Worm (Caenorhabditis elegans): ENCODE data around the gene clk-1.

Gene clk-1

DNA sequence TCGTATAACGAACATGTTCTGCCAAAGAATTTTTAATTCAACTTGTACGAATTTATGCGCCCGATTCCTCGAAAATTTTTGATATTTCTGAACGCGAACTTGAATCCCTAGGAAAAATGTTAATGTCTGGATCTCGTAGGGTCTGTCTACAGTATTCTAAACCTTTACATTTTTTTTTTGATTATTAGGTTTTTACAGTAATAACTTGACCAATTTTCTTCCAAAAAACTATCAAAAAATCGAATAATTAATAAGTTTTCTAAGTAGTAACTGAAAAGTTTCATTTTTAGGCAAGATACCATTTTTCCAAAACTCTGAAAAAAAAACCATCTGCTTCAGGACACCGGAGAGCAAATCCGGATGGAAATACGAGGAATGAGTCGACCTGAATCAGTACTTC, 16.6 kb downstream of the clk-1 start:
- TF ChIP-seq W03F9.2 (tag; optimal IDR thresholded peaks at IDR 0.05) (no peak), him-1 (tag; optimal IDR thresholded peaks at IDR 0.05) (no peak), dao-5 (tag; optimal IDR thresholded peaks at IDR 0.05) (no peak)

DNA sequence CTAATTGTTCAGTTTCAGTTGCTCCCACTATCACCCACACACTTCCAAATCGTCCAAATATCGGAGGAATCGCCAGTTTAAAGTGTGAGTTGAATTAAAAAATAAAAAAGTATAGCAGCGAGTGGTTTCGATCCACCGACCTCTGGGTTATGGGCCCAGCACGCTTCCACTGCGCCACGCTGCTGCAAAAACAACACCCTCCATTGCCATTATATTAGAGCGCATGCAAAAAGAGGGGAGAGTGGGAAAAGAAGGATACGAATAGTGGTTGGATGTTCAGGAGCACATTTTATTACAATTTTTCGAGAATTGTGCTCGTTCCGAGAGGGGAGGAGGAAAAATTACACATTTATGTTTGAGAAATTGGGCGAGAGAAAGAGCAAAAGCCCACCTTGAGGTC, 17.2 kb downstream of the clk-1 start:
- TF ChIP-seq W03F9.2 (tag; optimal IDR thresholded peaks at IDR 0.05) (no peak), dao-5 (tag; optimal IDR thresholded peaks at IDR 0.05) (peak; percentile 73), him-1 (tag; optimal IDR thresholded peaks at IDR 0.05) (peak; percentile 67)

DNA sequence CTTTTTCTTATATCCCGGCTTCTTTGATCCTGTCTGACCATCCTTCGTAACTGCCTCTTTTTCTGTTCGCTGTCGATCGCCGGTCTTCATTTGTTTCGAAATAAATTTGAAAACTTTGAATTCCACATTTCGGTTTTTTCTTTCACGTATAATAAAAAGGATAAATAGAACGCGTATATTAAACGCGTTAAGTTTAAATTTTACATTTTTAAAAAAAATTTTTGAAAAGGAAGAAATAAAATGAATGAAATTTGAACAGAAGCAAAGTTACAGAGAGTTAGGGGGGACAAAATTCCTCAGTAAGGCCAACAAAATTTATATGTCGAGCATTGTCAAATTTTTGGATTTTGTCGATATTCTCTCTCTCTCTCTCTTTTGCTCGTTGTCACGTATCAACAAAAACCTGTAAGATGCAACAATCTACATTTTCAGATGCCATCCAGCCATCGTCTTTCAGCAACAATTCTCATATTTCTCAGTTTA, 24.1 kb downstream of the clk-1 start, which contains the start of the genes T15B12.2 and F52C9.5:
Gene T15B12.2, minus strand, starts transcription at position 101 of the 483 bp plus-strand sequence.
Gene F52C9.5, plus strand, starts transcription at position 433 of the 483 bp plus-strand sequence.
- TF ChIP-seq W03F9.2 (tag; optimal IDR thresholded peaks at IDR 0.05) = no peak
- TF ChIP-seq dao-5 (tag; optimal IDR thresholded peaks at IDR 0.05) = no peak
- TF ChIP-seq him-1 (tag; optimal IDR thresholded peaks at IDR 0.05) = no peak

ce11 chrIII:5304044-5304443, 26.4 kb downstream of the clk-1 start:
- TF ChIP-seq him-1 (tag; optimal IDR thresholded peaks at IDR 0.05) (no peak), dao-5 (tag; optimal IDR thresholded peaks at IDR 0.05) (no peak), W03F9.2 (tag; optimal IDR thresholded peaks at IDR 0.05) (no peak)

- TF ChIP-seq W03F9.2 (tag; optimal IDR thresholded peaks at IDR 0.05) = peak; percentile 23
- peak; percentile 53 for TF ChIP-seq him-1 (tag; optimal IDR thresholded peaks at IDR 0.05)
- TF ChIP-seq dao-5 (tag; optimal IDR thresholded peaks at IDR 0.05) = peak; percentile 66
These were observed 28.0 kb downstream of the clk-1 start for ce11 chrIII:5305725-5306124.

ce11 chrIII:5308278-5308677, 30.6 kb downstream of the clk-1 start, which contains the start of gene mog-3:
Gene mog-3, plus strand, starts transcription at chrIII:5308596.
- TF ChIP-seq W03F9.2 (tag; optimal IDR thresholded peaks at IDR 0.05) (no peak), dao-5 (tag; optimal IDR thresholded peaks at IDR 0.05) (no peak), him-1 (tag; optimal IDR thresholded peaks at IDR 0.05) (no peak)

ce11 chrIII:5310403-5310802, 32.7 kb downstream of the clk-1 start:
- no peak for TF ChIP-seq W03F9.2 (tag; optimal IDR thresholded peaks at IDR 0.05)
- TF ChIP-seq him-1 (tag; optimal IDR thresholded peaks at IDR 0.05) = no peak
- TF ChIP-seq dao-5 (tag; optimal IDR thresholded peaks at IDR 0.05) = no peak

DNA sequence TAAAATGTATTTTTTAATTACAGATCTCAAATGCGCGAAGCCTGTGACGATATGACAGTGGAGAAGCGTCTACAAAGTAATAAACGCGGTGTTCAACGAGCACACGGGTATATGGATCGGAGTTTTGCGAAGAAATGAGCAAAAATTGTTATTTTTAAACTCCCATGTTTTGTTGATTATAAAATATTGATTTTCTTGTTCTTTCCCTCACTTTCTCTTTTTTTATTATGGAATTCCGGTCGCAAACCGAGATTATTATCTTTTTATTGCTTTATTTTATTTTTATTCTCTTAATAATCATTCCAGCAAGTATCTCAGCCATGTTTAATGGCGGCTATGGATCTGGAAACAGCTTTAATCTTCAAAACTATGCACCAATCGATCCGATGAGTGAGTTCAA, 33.2 kb downstream of the clk-1 start, which contains the start of gene pqe-1:
Gene pqe-1, plus strand, starts transcription at position 301 of the 400 bp plus-strand sequence.
- TF ChIP-seq him-1 (tag; optimal IDR thresholded peaks at IDR 0.05) = no peak
- no peak for TF ChIP-seq dao-5 (tag; optimal IDR thresholded peaks at IDR 0.05)
- no peak for TF ChIP-seq W03F9.2 (tag; optimal IDR thresholded peaks at IDR 0.05)

- TF ChIP-seq him-1 (tag; optimal IDR thresholded peaks at IDR 0.05) (no peak), W03F9.2 (tag; optimal IDR thresholded peaks at IDR 0.05) (no peak), dao-5 (tag; optimal IDR thresholded peaks at IDR 0.05) (no peak)
These were observed 40.9 kb downstream of the clk-1 start for ce11 chrIII:5318610-5319009.

ce11 chrIII:5321661-5322060, 44.0 kb downstream of the clk-1 start, which contains the start of gene F52C9.3:
Gene F52C9.3, plus strand, starts transcription at chrIII:5321885.
- no peak for TF ChIP-seq dao-5 (tag; optimal IDR thresholded peaks at IDR 0.05)
- no peak for TF ChIP-seq W03F9.2 (tag; optimal IDR thresholded peaks at IDR 0.05)
- TF ChIP-seq him-1 (tag; optimal IDR thresholded peaks at IDR 0.05) = no peak

DNA sequence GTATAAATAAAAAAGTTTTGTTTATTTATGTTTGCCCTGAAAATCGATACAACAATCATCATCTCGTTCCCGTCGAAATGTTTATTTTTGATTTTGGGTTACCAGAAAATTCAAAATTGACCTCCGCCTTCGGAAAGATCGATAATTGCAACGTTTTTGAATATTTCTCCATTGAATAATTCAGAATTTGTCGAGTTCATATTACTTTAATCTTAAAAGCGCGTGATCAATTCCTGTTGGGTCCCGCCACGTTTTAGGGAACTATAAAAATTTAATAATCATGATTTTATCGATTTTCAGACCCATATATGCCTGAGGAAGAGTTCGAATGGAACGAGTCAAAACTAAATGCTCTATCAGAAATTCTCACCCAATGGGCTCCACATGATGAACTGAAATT, 48.6 kb downstream of the clk-1 start, which contains the start of gene sorf-2:
Gene sorf-2, plus strand, starts transcription at position 301 of the 400 bp plus-strand sequence.
- TF ChIP-seq W03F9.2 (tag; optimal IDR thresholded peaks at IDR 0.05) = no peak
- TF ChIP-seq him-1 (tag; optimal IDR thresholded peaks at IDR 0.05) = no peak
- no peak for TF ChIP-seq dao-5 (tag; optimal IDR thresholded peaks at IDR 0.05)

Measured in whole organism, L4/young adult.